Worm (Caenorhabditis elegans) whole organism, L1 larva: ENCODE measurements around the gene lgc-16.
A peak's percentile ranks its signal among the peaks of the same experiment; 100 is the strongest.

ENCODE experiments used
- F16B12.6 ChIP-seq: fragments of 150-350 bp; optimal IDR thresholded peaks from 2 replicates; lab custom pipeline; 2014; ENCODE audit warnings: missing biosample characterization, missing genetic modification characterization
- elt-2 ChIP-seq: sonication (generic microtip); optimal IDR thresholded peaks from 2 replicates; lab custom pipeline; 2016; ENCODE audit warnings: missing genetic modification characterization, mild to moderate bottlenecking, inconsistent platforms, missing compliant biosample characterization, missing genetic modification reagents
- lsy-2 ChIP-seq, 2 experiments: fragments of 150-350 bp; optimal IDR thresholded peaks; 2 replicates each; lab custom pipeline; 2014; ENCODE audit warnings: missing biosample characterization in 2 of 2, missing genetic modification characterization in 2 of 2
- mdl-1 ChIP-seq, 2 experiments: fragments of 150-350 bp; optimal IDR thresholded peaks; 2 replicates each; lab custom pipeline; 2014 to 2017; ENCODE audit warnings: missing biosample characterization in 2 of 2, missing genetic modification characterization in 2 of 2, inconsistent platforms in 1 of 2
- nhr-28 ChIP-seq: fragments of 150-350 bp; optimal IDR thresholded peaks from 2 replicates; lab custom pipeline; 2014; ENCODE audit warnings: missing biosample characterization, missing genetic modification characterization
- nhr-85 ChIP-seq: sonication (generic microtip); peaks from one replicate; lab custom pipeline; 2016; ENCODE audit warnings: missing genetic modification characterization, inconsistent platforms, missing compliant biosample characterization
- unc-30 ChIP-seq: sonication (generic microtip); optimal IDR thresholded peaks from 2 replicates; lab custom pipeline; 2017; ENCODE audit warnings: missing biosample characterization, missing genetic modification characterization

ce11 chrX:12093043-12093442 lies 25.4 kb upstream of the lgc-16 start, which contains the start of gene W03G11.4:
- no peak for TF ChIP-seq nhr-28 (tag; lab: Kevin White, UChicago)
- no peak for TF ChIP-seq unc-30 (tag; lab: Kevin White, UChicago)
- TF ChIP-seq nhr-85 (tag; lab: Kevin White, UChicago): peak; percentile 22
- TF ChIP-seq lsy-2 (tag; optimal IDR thresholded peaks at IDR 0.05; lab: Kevin White, UChicago): no peak
- no peak for TF ChIP-seq F16B12.6
- no peak for TF ChIP-seq elt-2 (tag; lab: Kevin White, UChicago)
- no peak for TF ChIP-seq mdl-1 (tag; optimal IDR thresholded peaks at IDR 0.05; lab: Kevin White, UChicago)
